Fruit fly (Drosophila melanogaster): ENCODE results near the gene CG14671.
A peak's percentile ranks its signal among the peaks of the same experiment; 100 is the strongest.

The CG14671 gene

dm6 chr3R:5518627-5519026 lies 46.0 kb downstream of the CG14671 start (continued):
- TF ChIP-seq D (optimal IDR thresholded peaks at IDR 0.05) (no peak), D (GFP tag; optimal IDR thresholded peaks at IDR 0.05) (peak; percentile 60), psq (GFP tag; optimal IDR thresholded peaks at IDR 0.05) (no peak), CG12769 (tag; optimal IDR thresholded peaks at IDR 0.05) (peak; percentile 33), CG17912 (GFP tag; optimal IDR thresholded peaks at IDR 0.05) (no peak), chinmo (GFP tag; IDR thresholded peaks at IDR 0.05; ENCODE audit: partially characterized antibody) (no peak), btn (GFP tag; optimal IDR thresholded peaks at IDR 0.05) (no peak), CG15696 (tag; optimal IDR thresholded peaks at IDR 0.05) (no peak), CG8089 (GFP tag; optimal IDR thresholded peaks at IDR 0.05) (peak; percentile 53), CG5953 (GFP tag; IDR thresholded peaks at IDR 0.05) (0 out of 2 replicates have a peak, but pooled peaks have one; percentile 18), slp2 (GFP tag; optimal IDR thresholded peaks at IDR 0.05) (peak; percentile 43), insv (GFP tag; optimal IDR thresholded peaks at IDR 0.05) (no peak), CG8924 (tag; optimal IDR thresholded peaks at IDR 0.05) (peak; percentile 41), dysf (GFP tag; IDR thresholded peaks at IDR 0.05) (peak; percentile 60; the same call in 2 of the 3 replicates), Hey (tag; optimal IDR thresholded peaks at IDR 0.05) (no peak), dpn (GFP tag; optimal IDR thresholded peaks at IDR 0.05) (peak; percentile 45 to 47), Bgb (GFP tag; IDR thresholded peaks at IDR 0.05; ENCODE audit: partially characterized antibody) (no peak), Mrtf (GFP tag; IDR thresholded peaks at IDR 0.05) (0 out of 3 replicates have a peak, but pooled peaks have one; percentile 47), HmgZ (tag; optimal IDR thresholded peaks at IDR 0.05) (no peak), scrt (GFP tag; optimal IDR thresholded peaks at IDR 0.05) (no peak), Atf3 (GFP tag; optimal IDR thresholded peaks at IDR 0.05) (peak; percentile 15), D19B (GFP tag; optimal IDR thresholded peaks at IDR 0.05) (peak; percentile 17), CG4854 (GFP tag; optimal IDR thresholded peaks at IDR 0.05) (no peak), CG8290 (GFP tag; optimal IDR thresholded peaks at IDR 0.05) (peak; percentile 23), CG8290 (tag; optimal IDR thresholded peaks at IDR 0.05) (peak in 1 of 2 experiments; percentile 55), CG3847 (GFP tag; IDR thresholded peaks at IDR 0.05) (no peak), rib (GFP tag; IDR thresholded peaks at IDR 0.05) (no peak), Oaz (GFP tag; IDR thresholded peaks at IDR 0.05) (no peak), PHDP (tag; optimal IDR thresholded peaks at IDR 0.05) (peak; percentile 31), seq (GFP tag; IDR thresholded peaks at IDR 0.05) (no peak), pros (GFP tag; optimal IDR thresholded peaks at IDR 0.05) (no peak), p53 (GFP tag; optimal IDR thresholded peaks at IDR 0.05) (no peak), CG7786 (GFP tag; optimal IDR thresholded peaks at IDR 0.05) (peak; percentile 23), Hand (GFP tag; optimal IDR thresholded peaks at IDR 0.05) (no peak), CG6254 (GFP tag; optimal IDR thresholded peaks at IDR 0.05) (peak; percentile 34), CG13424 (tag; optimal IDR thresholded peaks at IDR 0.05) (peak; percentile 54), fd96Cb (tag; optimal IDR thresholded peaks at IDR 0.05) (peak; percentile 39), ci (GFP tag; IDR thresholded peaks at IDR 0.05) (peak; percentile 76), NC2α (GFP tag; optimal IDR thresholded peaks at IDR 0.05) (peak; percentile 19), ttk (GFP tag; IDR thresholded peaks at IDR 0.05) (peak; percentile 68), CG6175 (GFP tag; IDR thresholded peaks at IDR 0.05) (0 out of 3 replicates have a peak, but pooled peaks have one; percentile 19), CG13775 (GFP tag; optimal IDR thresholded peaks at IDR 0.05) (no peak), Fer2 (tag; optimal IDR thresholded peaks at IDR 0.05) (no peak), Mes4 (GFP tag; optimal IDR thresholded peaks at IDR 0.05) (peak; percentile 68), CG8388 (GFP tag; optimal IDR thresholded peaks at IDR 0.05) (peak; percentile 59), CG8359 (GFP tag; optimal IDR thresholded peaks at IDR 0.05; ENCODE audit: borderline replicate concordance) (peak; percentile 15), CG3163 (GFP tag; optimal IDR thresholded peaks at IDR 0.05) (no peak), CG4360 (GFP tag; IDR thresholded peaks at IDR 0.05) (peak; percentile 64; the same call in 1 of the 2 replicates), CG11456 (GFP tag; IDR thresholded peaks at IDR 0.05) (peak; percentile 68; the same call in 1 of the 3 replicates), tin (GFP tag; optimal IDR thresholded peaks at IDR 0.05) (peak; percentile 35), MBD-R2 (GFP tag; IDR thresholded peaks at IDR 0.05) (no peak), H15 (GFP tag; IDR thresholded peaks at IDR 0.05) (no peak)
